Worm (Caenorhabditis elegans): ENCODE data around the gene lpl-1.

lpl-1 gene

DNA sequence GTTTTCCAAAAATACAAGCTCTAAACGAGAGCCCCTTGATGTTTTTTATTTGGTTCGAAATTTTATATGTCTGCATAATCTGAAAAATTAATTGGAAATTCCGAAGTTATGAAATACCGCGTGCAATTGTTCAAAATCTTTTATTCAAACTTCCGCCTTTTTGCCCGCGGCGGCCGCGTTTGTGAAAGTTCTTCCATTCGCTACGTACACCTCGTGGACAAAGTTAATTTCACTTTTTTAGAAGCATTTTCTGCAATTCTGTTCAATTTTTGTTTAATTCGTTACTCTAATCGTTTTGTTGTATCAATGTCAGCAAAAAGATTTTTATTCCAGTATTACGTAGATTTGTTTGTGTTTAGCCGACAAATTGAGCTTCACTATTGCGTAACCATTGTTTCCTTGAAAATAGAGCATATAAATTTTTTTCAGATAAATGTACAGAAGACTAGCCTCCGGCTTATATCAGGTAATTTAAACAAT, 19.5 kb downstream of the lpl-1 start, which contains the start of gene mppb-1 (continued):
- no peak for TF ChIP-seq nhr-6 (tag; optimal IDR thresholded peaks at IDR 0.05)
- peak; percentile 77 for TF ChIP-seq F13H6.1 (tag; optimal IDR thresholded peaks at IDR 0.05)
- TF ChIP-seq C34F6.9 (tag; optimal IDR thresholded peaks at IDR 0.05), result peak; percentile 85
- TF ChIP-seq mdl-1 (tag; optimal IDR thresholded peaks at IDR 0.05), result peak in 1 of 2 experiments; percentile 39
- TF ChIP-seq nhr-129 (tag; optimal IDR thresholded peaks at IDR 0.05), result peak; percentile 65
- TF ChIP-seq R02D3.7 (tag; optimal IDR thresholded peaks at IDR 0.05), result no peak
- no peak for TF ChIP-seq unc-62 (GFP tag; optimal IDR thresholded peaks at IDR 0.05)
- TF ChIP-seq ceh-16 (tag; optimal IDR thresholded peaks at IDR 0.05), result no peak
- peak; percentile 96 for TF ChIP-seq gmeb-1 (tag; optimal IDR thresholded peaks at IDR 0.05)
- TF ChIP-seq sma-3 (GFP tag; optimal IDR thresholded peaks at IDR 0.05), result peak; percentile 87
- TF ChIP-seq ztf-1 (GFP tag; conservative IDR thresholded peaks at IDR 0.05), result no peak

DNA sequence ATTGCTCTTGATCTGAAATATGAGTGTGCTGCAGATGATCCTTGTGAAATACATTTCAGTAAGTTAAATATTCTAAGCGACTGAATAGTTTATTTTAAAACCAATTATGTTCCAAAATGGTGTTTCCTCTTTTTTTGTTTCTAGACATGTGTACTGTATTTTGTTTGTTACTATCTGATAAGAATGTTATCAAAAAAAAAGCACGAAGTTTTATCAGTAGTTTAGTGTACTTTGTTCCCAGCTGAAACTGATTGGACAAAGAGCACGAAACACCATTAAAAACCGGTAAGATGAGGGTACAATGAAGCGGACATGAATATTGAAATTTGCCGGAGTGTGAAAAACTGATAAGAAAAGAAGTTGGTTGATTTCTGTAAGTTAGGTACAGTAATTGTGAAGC, 23.6 kb downstream of the lpl-1 start:
- TF ChIP-seq ztf-11 (tag; optimal IDR thresholded peaks at IDR 0.05) (no peak), fos-1 (tag; optimal IDR thresholded peaks at IDR 0.05) (peak; percentile 22)

DNA sequence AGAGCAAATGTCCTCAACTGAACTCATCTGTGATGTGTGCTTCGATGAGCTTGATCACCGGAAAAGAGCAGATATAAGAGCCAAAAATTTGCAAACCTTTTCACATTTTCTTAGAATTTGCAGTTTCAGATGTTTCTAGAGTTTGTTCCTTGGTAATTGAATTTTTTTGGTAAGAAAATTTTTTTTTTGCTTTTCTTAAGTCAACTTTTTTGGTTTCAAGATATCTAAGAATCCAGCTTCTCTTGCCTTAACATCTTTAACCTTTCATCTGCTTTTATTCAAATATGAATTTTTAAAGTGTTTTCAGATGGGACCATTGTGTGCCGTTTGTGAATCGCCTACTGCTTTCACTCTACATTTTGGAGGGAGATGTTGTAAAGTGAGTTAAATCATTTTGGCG, 24.1 kb downstream of the lpl-1 start, which contains the start of gene nhr-11:
Gene nhr-11 (plus strand): TSS at position 301 of the 400 bp plus-strand sequence.
- TF ChIP-seq elt-3 (tag; optimal IDR thresholded peaks at IDR 0.05) (no peak), C34F6.9 (tag; optimal IDR thresholded peaks at IDR 0.05) (no peak), mab-5 (tag; optimal IDR thresholded peaks at IDR 0.05) (no peak), nhr-6 (tag; optimal IDR thresholded peaks at IDR 0.05) (no peak), gmeb-1 (tag; optimal IDR thresholded peaks at IDR 0.05) (no peak), mdl-1 (tag; optimal IDR thresholded peaks at IDR 0.05) (no peak), aly-2 (tag; optimal IDR thresholded peaks at IDR 0.05) (no peak), nhr-23 (tag; optimal IDR thresholded peaks at IDR 0.05) (no peak), blmp-1 (tag; optimal IDR thresholded peaks at IDR 0.05; ENCODE audit: insufficient read depth) (no peak)

DNA sequence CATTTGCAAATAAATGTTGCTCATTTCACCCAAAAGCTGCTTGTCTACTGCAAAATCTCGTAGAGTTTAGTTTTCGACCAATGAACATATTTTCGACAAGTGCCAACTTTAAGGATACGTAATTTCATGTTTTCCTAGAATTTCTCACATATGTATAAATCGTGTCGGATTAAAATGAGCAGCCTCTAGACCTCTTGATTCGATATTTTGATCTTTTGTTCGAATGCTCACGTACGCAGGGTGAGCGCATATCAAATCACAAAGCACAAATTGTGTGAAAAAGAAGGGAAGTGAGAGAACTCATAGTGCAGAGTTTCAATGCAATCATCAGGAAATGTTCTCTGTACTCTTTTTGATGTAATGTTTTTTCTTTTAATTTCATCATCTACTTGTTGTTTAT, 30.3 kb downstream of the lpl-1 start:
- TF ChIP-seq lsy-2 (tag; optimal IDR thresholded peaks at IDR 0.05) (peak in 1 of 2 experiments; percentile 36), fos-1 (tag; optimal IDR thresholded peaks at IDR 0.05) (peak; percentile 10), crh-2 (tag; optimal IDR thresholded peaks at IDR 0.05) (peak; percentile 54), nhr-129 (tag; optimal IDR thresholded peaks at IDR 0.05) (peak; percentile 49), sma-9 (GFP tag; optimal IDR thresholded peaks at IDR 0.05) (peak; percentile 61), sma-9 (tag; optimal IDR thresholded peaks at IDR 0.05) (no peak), peb-1 (tag; optimal IDR thresholded peaks at IDR 0.05) (no peak), snpc-4 (tag; optimal IDR thresholded peaks at IDR 0.05) (no peak), F13H6.1 (tag; optimal IDR thresholded peaks at IDR 0.05) (peak; percentile 31), nhr-21 (tag; optimal IDR thresholded peaks at IDR 0.05) (peak; percentile 48)

DNA sequence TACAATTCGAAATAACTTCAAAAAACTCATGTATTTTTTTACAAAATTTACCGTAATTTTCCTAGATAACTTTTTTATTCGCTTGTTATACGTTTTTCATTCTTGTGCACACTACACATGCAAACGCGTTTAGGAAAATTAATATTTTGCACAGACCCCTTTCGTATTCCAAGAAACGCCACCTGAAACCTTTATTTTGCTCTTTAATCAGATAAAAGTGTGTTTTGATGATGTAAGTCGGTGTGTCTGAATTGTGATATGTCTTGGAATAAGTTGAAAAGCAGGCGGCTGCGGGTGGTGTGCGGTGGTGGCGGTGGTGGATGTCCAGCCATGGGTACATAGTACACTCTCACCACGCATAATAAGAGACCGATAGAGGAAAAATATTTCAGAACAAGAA, 40.4 kb downstream of the lpl-1 start:
- TF ChIP-seq nhr-21 (tag; optimal IDR thresholded peaks at IDR 0.05), result peak; percentile 1
- no peak for TF ChIP-seq Y55F3AM.14 (GFP tag; optimal IDR thresholded peaks at IDR 0.05)
- TF ChIP-seq mdl-1 (tag; optimal IDR thresholded peaks at IDR 0.05), result no peak
- TF ChIP-seq sma-9 (GFP tag; optimal IDR thresholded peaks at IDR 0.05), result peak; percentile 3
- no peak for TF ChIP-seq sma-9 (tag; optimal IDR thresholded peaks at IDR 0.05)

DNA sequence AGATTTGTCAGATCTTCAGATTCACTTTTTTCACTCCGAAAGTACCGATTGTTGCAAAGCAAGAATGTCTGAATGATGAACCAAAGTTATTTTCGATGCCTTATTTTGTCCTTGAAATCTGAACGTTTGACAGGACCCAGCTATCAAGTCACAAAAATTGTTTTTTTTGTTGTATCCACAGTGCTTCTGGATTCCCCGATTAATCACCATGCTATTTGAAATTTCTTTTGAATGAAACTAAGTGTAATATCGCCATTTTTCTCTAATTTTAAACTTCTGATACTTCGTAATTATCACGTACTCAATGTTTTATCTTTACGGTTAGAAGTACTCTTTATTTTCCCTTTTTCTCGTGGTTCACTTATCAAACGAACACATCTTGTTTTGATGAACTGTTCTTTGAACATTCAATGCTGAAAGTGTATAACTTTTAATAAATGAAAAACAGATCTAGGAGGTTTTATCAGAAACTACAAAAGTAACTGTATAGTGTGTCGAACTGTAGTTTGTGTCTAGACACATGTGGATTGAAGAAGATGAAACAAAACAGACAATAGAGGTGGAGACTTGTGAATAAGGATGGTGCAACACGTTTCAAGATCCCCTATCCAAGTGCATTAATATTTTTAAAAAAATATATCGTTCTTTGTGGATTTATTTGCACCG, 42.2 kb downstream of the lpl-1 start:
- TF ChIP-seq nhr-25 (tag; optimal IDR thresholded peaks at IDR 0.05) (peak; percentile 38), sem-4 (tag; optimal IDR thresholded peaks at IDR 0.05) (no peak), nhr-12 (tag; optimal IDR thresholded peaks at IDR 0.05) (no peak), elt-1 (tag; optimal IDR thresholded peaks at IDR 0.05) (no peak), snpc-4 (tag; optimal IDR thresholded peaks at IDR 0.05) (no peak), blmp-1 (tag; optimal IDR thresholded peaks at IDR 0.05; ENCODE audit: insufficient read depth) (peak; percentile 74), mab-5 (tag; optimal IDR thresholded peaks at IDR 0.05) (no peak), nhr-129 (tag; optimal IDR thresholded peaks at IDR 0.05) (no peak), sma-9 (GFP tag; optimal IDR thresholded peaks at IDR 0.05) (peak; percentile 34), sma-9 (tag; optimal IDR thresholded peaks at IDR 0.05) (no peak), mdl-1 (tag; optimal IDR thresholded peaks at IDR 0.05) (no peak), aly-2 (tag; optimal IDR thresholded peaks at IDR 0.05) (no peak), ceh-82 (tag; optimal IDR thresholded peaks at IDR 0.05) (no peak)
